Fruit fly (Drosophila melanogaster): ENCODE data around the gene FER.

FER gene

DNA sequence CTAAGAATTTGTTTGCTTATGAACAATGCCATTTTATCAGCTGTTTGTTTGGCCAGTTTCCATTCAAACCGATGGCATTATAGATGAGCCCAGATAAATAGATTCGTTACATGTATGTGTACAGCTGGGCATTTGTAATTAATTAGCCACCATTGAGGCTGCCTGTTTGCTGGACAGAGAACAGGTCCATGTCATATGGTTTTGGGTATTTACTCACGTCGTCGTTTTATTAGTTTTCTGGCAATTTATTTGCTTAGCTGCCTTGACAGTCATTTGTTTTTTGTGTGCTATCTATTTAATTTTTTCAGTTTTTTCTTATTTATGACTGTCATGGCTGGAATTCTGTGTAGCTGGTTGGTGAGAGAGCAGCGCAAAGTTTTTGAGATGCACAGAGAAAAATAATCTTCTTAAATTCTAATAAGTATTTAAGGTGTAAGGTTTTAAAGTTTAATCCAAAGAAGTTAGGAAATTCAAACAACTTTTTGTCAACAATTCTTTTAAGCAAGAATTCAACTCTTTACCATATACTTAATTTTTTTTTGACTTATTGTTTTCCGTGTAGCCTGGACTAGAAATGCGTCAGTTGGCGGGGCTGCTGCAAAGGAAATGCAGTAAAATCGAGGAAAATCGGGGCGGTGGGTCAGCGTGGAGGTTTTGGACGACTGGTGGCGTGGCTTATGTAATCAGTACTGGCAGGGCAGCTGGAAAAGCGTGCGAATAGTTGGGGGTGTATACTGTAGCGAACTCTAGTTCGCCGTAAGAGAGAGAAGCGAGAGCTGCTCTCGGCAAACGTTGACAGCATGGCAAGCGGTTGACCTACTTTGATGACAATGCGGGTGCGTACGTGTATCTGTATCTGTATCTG lies 40.4 kb upstream of the FER start (continued):
- TF ChIP-seq Dfd (GFP tag; optimal IDR thresholded peaks at IDR 0.05) (no peak), her (GFP tag; optimal IDR thresholded peaks at IDR 0.05) (peak; percentile 65), tin (GFP tag; optimal IDR thresholded peaks at IDR 0.05) (peak; percentile 74), Lim3 (GFP tag; IDR thresholded peaks at IDR 0.05) (peak; percentile 59; the same call in 1 of the 2 replicates), CG15073 (GFP tag; optimal IDR thresholded peaks at IDR 0.05) (no peak), CG3065 (GFP tag; optimal IDR thresholded peaks at IDR 0.05) (no peak), tio (GFP tag; optimal IDR thresholded peaks at IDR 0.05) (peak; percentile 70), unpg (GFP tag; optimal IDR thresholded peaks at IDR 0.05) (peak; percentile 91), eve (GFP tag; optimal IDR thresholded peaks at IDR 0.05) (peak in 1 of 2 experiments; percentile 83), al (GFP tag; IDR thresholded peaks at IDR 0.05) (peak; percentile 89), Six4 (GFP tag; optimal IDR thresholded peaks at IDR 0.05) (peak; percentile 77), run (tag; optimal IDR thresholded peaks at IDR 0.05) (peak; percentile 83), ftz-f1 (GFP tag; optimal IDR thresholded peaks at IDR 0.05) (no peak), CG31365 (tag; optimal IDR thresholded peaks at IDR 0.05) (no peak), Sry-β (GFP tag; optimal IDR thresholded peaks at IDR 0.05) (no peak), pnt (GFP tag; optimal IDR thresholded peaks at IDR 0.05) (peak; percentile 69), CG13296 (GFP tag; optimal IDR thresholded peaks at IDR 0.05) (peak; percentile 88), Nf-YC (tag; optimal IDR thresholded peaks at IDR 0.05) (peak; percentile 74), CG2202 (tag; optimal IDR thresholded peaks at IDR 0.05) (peak; percentile 42), CG17186 (GFP tag; optimal IDR thresholded peaks at IDR 0.05) (no peak), pzg (GFP tag; optimal IDR thresholded peaks at IDR 0.05) (no peak), CG7987 (GFP tag; optimal IDR thresholded peaks at IDR 0.05) (peak; percentile 6), aop (GFP tag; IDR thresholded peaks at IDR 0.05) (0 out of 2 replicates have a peak, but pooled peaks have one; percentile 16), fru (optimal IDR thresholded peaks at IDR 0.05) (no peak), chm (GFP tag; IDR thresholded peaks at IDR 0.05) (peak; percentile 65; the same call in 1 of the 2 replicates), slbo (GFP tag; IDR thresholded peaks at IDR 0.05) (peak; percentile 93), CG34422 (GFP tag; IDR thresholded peaks at IDR 0.05) (peak; percentile 89), GATAe (GFP tag; conservative IDR thresholded peaks at IDR 0.05) (peak; percentile 71), CG17359 (tag; optimal IDR thresholded peaks at IDR 0.05) (peak; percentile 94), zfh2 (GFP tag; optimal IDR thresholded peaks at IDR 0.05) (peak; percentile 49), MTF-1 (GFP tag; optimal IDR thresholded peaks at IDR 0.05; ENCODE audit: borderline replicate concordance) (peak; percentile 38), CG1792 (GFP tag; optimal IDR thresholded peaks at IDR 0.05) (peak; percentile 72), E2f2 (GFP tag; IDR thresholded peaks at IDR 0.05) (peak; percentile 74), da (GFP tag; optimal IDR thresholded peaks at IDR 0.05) (peak; percentile 8), Hr3 (GFP tag; optimal IDR thresholded peaks at IDR 0.05) (peak; percentile 84), ken (GFP tag; IDR thresholded peaks at IDR 0.05) (peak; percentile 83), dati (GFP tag; IDR thresholded peaks at IDR 0.05) (peak; percentile 71; the same call in 1 of the 2 replicates), sc (optimal IDR thresholded peaks at IDR 0.05) (no peak), sc (GFP tag; optimal IDR thresholded peaks at IDR 0.05) (peak; percentile 47), p53 (GFP tag; optimal IDR thresholded peaks at IDR 0.05) (peak; percentile 69), gcm2 (GFP tag; optimal IDR thresholded peaks at IDR 0.05) (peak; percentile 51), Lhr (GFP tag; optimal IDR thresholded peaks at IDR 0.05) (peak; percentile 38), CG12236 (GFP tag; optimal IDR thresholded peaks at IDR 0.05) (peak; percentile 68), CG31224 (GFP tag; IDR thresholded peaks at IDR 0.05) (peak; percentile 74), CG17361 (GFP tag; IDR thresholded peaks at IDR 0.05) (peak; percentile 88), dysf (GFP tag; IDR thresholded peaks at IDR 0.05) (peak; percentile 92), NC2β (GFP tag; optimal IDR thresholded peaks at IDR 0.05) (peak; percentile 62), ase (GFP tag; IDR thresholded peaks at IDR 0.05) (peak; percentile 89), wor (GFP tag; IDR thresholded peaks at IDR 0.05) (peak; percentile 50; the same call in 1 of the 2 replicates), pb (GFP tag; optimal IDR thresholded peaks at IDR 0.05) (peak; percentile 43), CG7745 (tag; optimal IDR thresholded peaks at IDR 0.05) (no peak)

All from whole organism, embryonic.